Worm (Caenorhabditis elegans) whole organism, L4 larva: ENCODE results near the gene clr-1.

Experiments
- daf-16 ChIP-seq, 3 experiments: sonication (generic microtip); optimal IDR thresholded peaks; 2 replicates each; lab custom pipeline; 2016 to 2017; ENCODE audit warnings: missing genetic modification characterization in 3 of 3, missing genetic modification reagents in 3 of 3, mild to moderate bottlenecking in 2 of 3, missing compliant biosample characterization in 2 of 3, missing biosample characterization in 1 of 3, moderate library complexity in 1 of 3

The clr-1 gene

ce11 chrII:5522637-5523036, 56.5 kb downstream of the clr-1 start, which contains the start of gene ZK177.11 (continued):
- TF ChIP-seq daf-16 (GFP tag; optimal IDR thresholded peaks at IDR 0.05; lab: Kevin White, UChicago) (no peak), daf-16 (tag; optimal IDR thresholded peaks at IDR 0.05; lab: Kevin White, UChicago) (no peak)
